Worm (Caenorhabditis elegans): ENCODE data around the gene pmk-1.

pmk-1 gene

ce11 chrIV:8153163-8153562, 4.6 kb downstream of the pmk-1 start:
- TF ChIP-seq T23F11.4 (GFP tag; optimal IDR thresholded peaks at IDR 0.05), result no peak
- TF ChIP-seq Y22D7AL.16 (tag; optimal IDR thresholded peaks at IDR 0.05), result no peak

- TF ChIP-seq pha-4 (tag; optimal IDR thresholded peaks at IDR 0.05) (no peak), dmd-4 (tag; optimal IDR thresholded peaks at IDR 0.05; ENCODE audit: borderline replicate concordance) (no peak), tbx-2 (tag; optimal IDR thresholded peaks at IDR 0.05) (no peak), K02D7.2 (tag; optimal IDR thresholded peaks at IDR 0.05) (no peak), ttx-3 (tag; optimal IDR thresholded peaks at IDR 0.05) (no peak), ref-2 (tag; optimal IDR thresholded peaks at IDR 0.05) (no peak), che-1 (tag; optimal IDR thresholded peaks at IDR 0.05) (no peak), nhr-232 (tag; optimal IDR thresholded peaks at IDR 0.05) (no peak), ets-4 (tag; optimal IDR thresholded peaks at IDR 0.05) (no peak)
These were observed 6.4 kb downstream of the pmk-1 start for ce11 chrIV:8154966-8155365.

ce11 chrIV:8157161-8157560, 8.6 kb downstream of the pmk-1 start, which contains the start of gene B0218.5:
Gene B0218.5, minus strand, starts transcription at chrIV:8157261.
- TF ChIP-seq ceh-9 (tag; optimal IDR thresholded peaks at IDR 0.05) (no peak), ama-1 (optimal IDR thresholded peaks at IDR 0.05) (no peak), sox-2 (GFP tag; IDR thresholded peaks at IDR 0.05) (no peak), K02D7.2 (tag; optimal IDR thresholded peaks at IDR 0.05) (no peak), elt-2 (tag; optimal IDR thresholded peaks at IDR 0.05) (no peak), dve-1 (tag; optimal IDR thresholded peaks at IDR 0.05) (no peak), lin-11 (tag; optimal IDR thresholded peaks at IDR 0.05) (no peak), C08G9.2 (tag; optimal IDR thresholded peaks at IDR 0.05) (no peak), unc-86 (tag; optimal IDR thresholded peaks at IDR 0.05) (no peak), hlh-13 (GFP tag; optimal IDR thresholded peaks at IDR 0.05) (no peak), nhr-232 (tag; optimal IDR thresholded peaks at IDR 0.05) (no peak), ceh-30 (tag; optimal IDR thresholded peaks at IDR 0.05) (no peak), pha-4 (tag; optimal IDR thresholded peaks at IDR 0.05) (no peak), ref-2 (tag; optimal IDR thresholded peaks at IDR 0.05) (no peak), hlh-30 (tag; optimal IDR thresholded peaks at IDR 0.05; ENCODE audit: insufficient read depth) (no peak)

- no peak for TF ChIP-seq ceh-6 (GFP tag; optimal IDR thresholded peaks at IDR 0.05)
- no peak for TF ChIP-seq unc-42 (tag; optimal IDR thresholded peaks at IDR 0.05)
- TF ChIP-seq hlh-8 (tag; optimal IDR thresholded peaks at IDR 0.05), result no peak
- TF ChIP-seq fax-1 (tag; optimal IDR thresholded peaks at IDR 0.05), result no peak
- no peak for TF ChIP-seq pha-4 (tag; optimal IDR thresholded peaks at IDR 0.05)
- TF ChIP-seq hlh-15 (tag; optimal IDR thresholded peaks at IDR 0.05), result no peak
- TF ChIP-seq nhr-11 (tag; optimal IDR thresholded peaks at IDR 0.05), result no peak
- TF ChIP-seq zip-5 (tag; optimal IDR thresholded peaks at IDR 0.05), result no peak
- no peak for TF ChIP-seq gmeb-2 (tag; optimal IDR thresholded peaks at IDR 0.05)
- TF ChIP-seq ceh-24 (tag; optimal IDR thresholded peaks at IDR 0.05), result no peak
- TF ChIP-seq pag-3 (tag; optimal IDR thresholded peaks at IDR 0.05; ENCODE audit: borderline replicate concordance), result no peak
- no peak for TF ChIP-seq ztf-16 (tag; optimal IDR thresholded peaks at IDR 0.05)
These were observed 10.5 kb downstream of the pmk-1 start, which contains the start of gene faah-1 for ce11 chrIV:8159087-8159486. Gene faah-1, plus strand, starts transcription at chrIV:8159387.

- TF ChIP-seq lim-6 (tag; optimal IDR thresholded peaks at IDR 0.05) (no peak), fax-1 (tag; optimal IDR thresholded peaks at IDR 0.05) (no peak), Y22D7AL.16 (tag; optimal IDR thresholded peaks at IDR 0.05) (no peak), pag-3 (tag; optimal IDR thresholded peaks at IDR 0.05; ENCODE audit: borderline replicate concordance) (no peak), fkh-10 (GFP tag; optimal IDR thresholded peaks at IDR 0.05) (no peak), sox-2 (GFP tag; IDR thresholded peaks at IDR 0.05) (no peak), pros-1 (tag; optimal IDR thresholded peaks at IDR 0.05) (no peak), K02D7.2 (tag; optimal IDR thresholded peaks at IDR 0.05) (no peak)
These were observed 11.4 kb downstream of the pmk-1 start for ce11 chrIV:8159995-8160394.
